Worm (Caenorhabditis elegans) whole organism, young adult: ENCODE data around the gene F49F1.4.

ENCODE experiments used
- B0019.2 ChIP-seq: fragments of 200-800 bp; sonication (Bioruptor generic); conservative IDR thresholded peaks from 2 replicates; pipeline ENCODE4 v1.3.6; 2022; ENCODE audit warnings: missing genetic modification reagents, missing genetic modification characterization, missing compliant biosample characterization
- C17E4.6 ChIP-seq: fragments of 200-800 bp; sonication (Bioruptor generic); IDR thresholded peaks from 2 replicates; pipeline ENCODE4 v1.3.6; 2022; ENCODE audit warnings: missing genetic modification reagents, missing genetic modification characterization, missing compliant biosample characterization
- F23B12.7 ChIP-seq: sonication (generic microtip); optimal IDR thresholded peaks from 2 replicates; lab custom pipeline; 2017; ENCODE audit warnings: missing genetic modification characterization, mild to moderate bottlenecking, missing compliant biosample characterization, antibody characterized with exemption, moderate library complexity; ENCODE audit not compliant: insufficient read depth
- F33H1.4 ChIP-seq: fragments of 200-800 bp; sonication (Bioruptor generic); IDR thresholded peaks from 2 replicates; pipeline ENCODE4 v1.3.6; 2022; ENCODE audit warnings: missing genetic modification reagents, missing genetic modification characterization, missing compliant biosample characterization
- F37B4.10 ChIP-seq: fragments of 200-800 bp; sonication (Bioruptor generic); IDR thresholded peaks from 2 replicates; pipeline ENCODE4 v1.3.6; 2022; ENCODE audit warnings: missing genetic modification characterization, missing compliant biosample characterization
- F49E8.2 ChIP-seq: sonication (generic microtip); optimal IDR thresholded peaks from 3 replicates; lab custom pipeline; 2017; ENCODE audit warnings: missing genetic modification characterization, mild to moderate bottlenecking, missing compliant biosample characterization, antibody characterized with exemption, moderate library complexity; ENCODE audit not compliant: insufficient read depth
- Y67H2A.10 ChIP-seq: fragments of 200-800 bp; sonication (Bioruptor generic); conservative IDR thresholded peaks from 2 replicates; pipeline ENCODE4 v1.3.6; 2022; ENCODE audit warnings: missing genetic modification reagents, missing genetic modification characterization, missing compliant biosample characterization
- Y79H2A.3 ChIP-seq: fragments of 200-800 bp; sonication (Bioruptor generic); conservative IDR thresholded peaks from 2 replicates; pipeline ENCODE4 v1.3.6; 2022; ENCODE audit warnings: missing genetic modification reagents, missing genetic modification characterization, missing compliant biosample characterization
- akir-1 ChIP-seq: fragments of 200-800 bp; sonication (Bioruptor generic); optimal IDR thresholded peaks from 2 replicates; lab custom pipeline; 2018; ENCODE audit warnings: mild to moderate bottlenecking, missing genetic modification characterization, moderate library complexity, missing compliant biosample characterization
- attf-6 ChIP-seq: fragments of 200-800 bp; sonication (Bioruptor generic); IDR thresholded peaks from 2 replicates; pipeline ENCODE4 v1.3.6; 2022; ENCODE audit warnings: missing genetic modification reagents, missing genetic modification characterization, missing compliant biosample characterization
- bed-1 ChIP-seq: fragments of 200-800 bp; sonication (Bioruptor generic); IDR thresholded peaks from 2 replicates; pipeline ENCODE4 v1.3.6; 2022; ENCODE audit warnings: missing genetic modification reagents, missing genetic modification characterization, missing compliant biosample characterization
- ceh-27 ChIP-seq: fragments of 200-800 bp; sonication (Bioruptor generic); optimal IDR thresholded peaks from 2 replicates; lab custom pipeline; 2018; ENCODE audit warnings: mild to moderate bottlenecking, missing genetic modification characterization, moderate library complexity, missing compliant biosample characterization
- ceh-58 ChIP-seq: fragments of 200-800 bp; sonication (Bioruptor generic); IDR thresholded peaks from 2 replicates; pipeline ENCODE4 v1.3.6; 2022; ENCODE audit warnings: missing genetic modification characterization, missing compliant biosample characterization
- dox-1 ChIP-seq: fragments of 200-800 bp; sonication (Bioruptor generic); IDR thresholded peaks from 2 replicates; pipeline ENCODE4 v1.3.6; 2022; ENCODE audit warnings: missing genetic modification reagents, missing genetic modification characterization, missing compliant biosample characterization
- dpff-1 ChIP-seq: sonication (generic microtip); optimal IDR thresholded peaks from 2 replicates; lab custom pipeline; 2017; ENCODE audit warnings: mild to moderate bottlenecking, missing genetic modification characterization, missing compliant biosample characterization
- hlh-26 ChIP-seq: fragments of 200-800 bp; sonication (Bioruptor generic); conservative IDR thresholded peaks from 2 replicates; pipeline ENCODE4 v1.3.6; 2022; ENCODE audit warnings: missing genetic modification reagents, missing genetic modification characterization, missing compliant biosample characterization
- hrde-1 ChIP-seq: sonication (generic microtip); optimal IDR thresholded peaks from 2 replicates; lab custom pipeline; 2016; ENCODE audit warnings: missing genetic modification characterization, mild to moderate bottlenecking, missing compliant biosample characterization, moderate library complexity, missing genotype, missing genetic modification reagents, borderline replicate concordance
- hsf-1 ChIP-seq: fragments of 200-800 bp; sonication (Bioruptor generic); IDR thresholded peaks from 2 replicates; pipeline ENCODE4 v1.3.6; 2022; ENCODE audit warnings: missing genetic modification reagents, missing genetic modification characterization, missing compliant biosample characterization
- let-526 ChIP-seq: fragments of 200-800 bp; sonication (Bioruptor generic); IDR thresholded peaks from 2 replicates; pipeline ENCODE4 v1.3.6; 2022; ENCODE audit warnings: missing genetic modification reagents, missing genetic modification characterization, missing compliant biosample characterization
- lin-26 ChIP-seq: fragments of 200-800 bp; sonication (Bioruptor generic); IDR thresholded peaks from 2 replicates; pipeline ENCODE4 v1.3.6; 2022; ENCODE audit warnings: missing genetic modification reagents, missing genetic modification characterization, missing compliant biosample characterization
- lin-35 ChIP-seq, 3 experiments: fragments of 150-350 bp in 2 of 3; sonication (generic microtip) in 1 of 3; optimal IDR thresholded peaks; 2 replicates each; lab custom pipeline; 2014 to 2018; ENCODE audit warnings: missing biosample characterization in 3 of 3, missing genetic modification characterization in 3 of 3, missing genetic modification reagents in 3 of 3
- lin-40 ChIP-seq: sonication (generic microtip); optimal IDR thresholded peaks from 2 replicates; lab custom pipeline; 2016; ENCODE audit warnings: missing genetic modification characterization, mild to moderate bottlenecking, missing compliant biosample characterization, missing genotype, missing genetic modification reagents
- lir-1 ChIP-seq: fragments of 200-800 bp; sonication (Bioruptor generic); conservative IDR thresholded peaks from 2 replicates; pipeline ENCODE4 v1.3.6; 2022; ENCODE audit warnings: missing genetic modification reagents, missing genetic modification characterization, missing compliant biosample characterization
- lsy-27 ChIP-seq: sonication (generic microtip); optimal IDR thresholded peaks from 2 replicates; lab custom pipeline; 2017; ENCODE audit warnings: missing genetic modification characterization, mild to moderate bottlenecking, missing compliant biosample characterization, antibody characterized with exemption, missing genotype, borderline replicate concordance; ENCODE audit not compliant: insufficient read depth
- madf-3 ChIP-seq: fragments of 200-800 bp; sonication (Bioruptor generic); IDR thresholded peaks from 2 replicates; pipeline ENCODE4 v1.3.6; 2022; ENCODE audit warnings: missing genetic modification reagents, missing genetic modification characterization, missing compliant biosample characterization
- madf-8 ChIP-seq: fragments of 200-800 bp; sonication (Bioruptor generic); conservative IDR thresholded peaks from 2 replicates; pipeline ENCODE4 v1.3.6; 2022; ENCODE audit warnings: missing genetic modification reagents, missing genetic modification characterization, missing compliant biosample characterization
- mes-4 ChIP-seq: sonication (generic microtip); optimal IDR thresholded peaks from 2 replicates; lab custom pipeline; 2016; ENCODE audit warnings: missing genotype, missing genetic modification characterization, missing compliant biosample characterization
- nfya-1 ChIP-seq: sonication (generic microtip); optimal IDR thresholded peaks from 2 replicates; lab custom pipeline; 2017; ENCODE audit warnings: antibody characterized with exemption, missing compliant biosample characterization, missing genetic modification characterization, borderline replicate concordance; ENCODE audit not compliant: insufficient read depth
- nhr-80 ChIP-seq: sonication (generic microtip); optimal IDR thresholded peaks from 2 replicates; lab custom pipeline; 2016; ENCODE audit warnings: missing genetic modification characterization, missing compliant biosample characterization
- rcor-1 ChIP-seq: fragments of 200-800 bp; sonication (Bioruptor generic); IDR thresholded peaks from 2 replicates; pipeline ENCODE4 v1.3.6; 2022; ENCODE audit warnings: missing genetic modification reagents, missing genetic modification characterization, missing compliant biosample characterization
- sea-2 ChIP-seq: fragments of 200-800 bp; sonication (Bioruptor generic); IDR thresholded peaks from 2 replicates; pipeline ENCODE4 v1.3.6; 2022; ENCODE audit warnings: missing genetic modification characterization, missing compliant biosample characterization
- unc-130 ChIP-seq: sonication (generic microtip); optimal IDR thresholded peaks from 2 replicates; lab custom pipeline; 2016; ENCODE audit warnings: missing genetic modification reagents, missing genetic modification characterization, missing compliant biosample characterization
- ztf-18 ChIP-seq: sonication (generic microtip); optimal IDR thresholded peaks from 2 replicates; lab custom pipeline; 2016; ENCODE audit warnings: missing genotype, mild to moderate bottlenecking, missing genetic modification characterization, missing compliant biosample characterization
- ztf-3 ChIP-seq: fragments of 200-800 bp; sonication (Bioruptor generic); optimal IDR thresholded peaks from 2 replicates; lab custom pipeline; 2018; ENCODE audit warnings: mild to moderate bottlenecking, missing genetic modification characterization, missing compliant biosample characterization

Gene F49F1.4

DNA sequence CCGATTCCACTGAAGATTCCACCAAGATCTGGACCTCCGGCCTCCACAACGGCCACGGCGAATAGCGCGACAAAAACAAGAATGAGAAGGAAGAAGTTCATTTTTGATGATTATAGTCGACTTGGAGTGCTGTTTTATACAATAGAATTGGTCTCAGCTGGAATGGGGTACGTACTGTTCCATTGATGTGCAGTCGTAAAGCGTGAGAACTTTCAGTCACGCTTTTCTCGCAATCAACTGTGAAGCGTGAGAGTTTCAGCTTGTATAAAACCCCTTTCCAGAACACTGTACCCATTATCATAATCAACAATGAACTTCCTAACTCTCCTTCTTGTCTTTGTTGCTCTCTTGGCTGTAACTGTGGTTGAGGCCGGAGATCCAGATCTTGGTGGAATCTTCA is at the start of gene F49F1.4, which contains the start of gene F49F1.2:
F49F1.4 (minus strand) TSS at position 101 of the 400 bp plus-strand sequence.
F49F1.2 (plus strand) TSS at position 310 of the 400 bp plus-strand sequence.
- no peak for TF ChIP-seq ceh-27 (GFP tag; lab: Kevin White, UChicago)
- no peak for TF ChIP-seq nhr-80 (tag; lab: Kevin White, UChicago)
- no peak for TF ChIP-seq rcor-1 (GFP tag; lab: Robert Waterston, UW)
- no peak for TF ChIP-seq unc-130 (GFP tag; lab: Kevin White, UChicago)
- no peak for TF ChIP-seq lir-1
- TF ChIP-seq, all 124 proteins: peak for 0

DNA sequence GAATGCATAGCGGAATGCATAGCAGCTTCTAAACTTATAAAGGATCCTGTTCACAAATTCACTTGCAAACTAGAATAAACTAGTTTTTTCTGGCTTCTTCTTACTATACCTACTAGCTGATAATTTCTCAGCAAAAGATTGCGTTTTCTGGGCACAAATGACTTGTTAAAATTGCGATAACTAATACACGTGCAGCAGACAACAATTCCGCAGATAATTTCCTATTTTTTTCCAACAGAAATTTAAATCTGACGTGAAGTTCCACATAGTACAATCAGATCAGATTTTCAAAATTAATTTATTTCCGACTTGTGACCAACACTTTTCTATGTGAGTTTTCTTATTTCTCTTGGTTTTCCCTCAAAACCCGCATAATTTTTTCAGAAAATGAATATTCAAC is 48.9 kb upstream of the F49F1.4 start, which contains the start of gene scrm-8:
scrm-8 (plus strand) TSS at position 301 of the 400 bp plus-strand sequence.
- TF ChIP-seq mes-4 (tag; lab: Kevin White, UChicago) (no peak), hrde-1 (tag; lab: Kevin White, UChicago) (no peak), madf-8 (GFP tag; lab: Robert Waterston, UW) (no peak), ztf-18 (no peak), let-526 (GFP tag; lab: Robert Waterston, UW) (no peak), lin-26 (GFP tag; lab: Robert Waterston, UW) (no peak), Y67H2A.10 (GFP tag; lab: Robert Waterston, UW) (no peak), sea-2 (GFP tag; lab: Robert Waterston, UW) (no peak), ceh-58 (no peak), F23B12.7 (tag; lab: Kevin White, UChicago) (no peak), F37B4.10 (GFP tag; lab: Robert Waterston, UW) (no peak), lin-40 (tag; lab: Kevin White, UChicago) (no peak), madf-3 (no peak), attf-6 (GFP tag; lab: Robert Waterston, UW) (no peak), F33H1.4 (GFP tag; lab: Robert Waterston, UW) (no peak), bed-1 (no peak), hlh-26 (GFP tag; lab: Robert Waterston, UW) (no peak), akir-1 (GFP tag; lab: Kevin White, UChicago) (no peak), nfya-1 (tag; lab: Kevin White, UChicago) (no peak), lin-35 (GFP tag; optimal IDR thresholded peaks at IDR 0.05; lab: Kevin White, UChicago) (no peak)

DNA sequence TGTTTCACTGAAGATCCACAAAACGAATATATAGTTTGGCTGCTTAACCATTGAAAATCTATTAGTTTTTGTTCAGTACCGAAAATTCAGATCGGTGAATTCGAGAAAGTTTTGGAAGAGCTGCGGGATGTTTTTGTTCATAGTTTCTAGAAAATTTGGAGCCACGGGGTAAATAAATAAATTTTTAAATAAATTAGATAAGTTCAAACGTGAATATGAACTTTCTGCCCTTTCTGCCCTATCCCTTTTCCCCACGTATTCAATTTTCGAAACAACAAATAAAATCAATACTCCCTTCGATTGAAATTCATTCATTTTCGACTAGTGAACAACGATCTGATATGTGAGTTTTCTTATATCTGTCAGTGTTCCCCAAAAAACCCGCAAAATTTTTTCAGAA is 46.6 kb upstream of the F49F1.4 start, which contains the start of gene scrm-5:
scrm-5 (plus strand) TSS at position 301 of the 400 bp plus-strand sequence.
- TF ChIP-seq Y79H2A.3 (GFP tag; lab: Robert Waterston, UW) = no peak
- TF ChIP-seq dox-1 = no peak
- no peak for TF ChIP-seq hsf-1 (GFP tag; lab: Robert Waterston, UW)
- TF ChIP-seq B0019.2 (GFP tag; lab: Robert Waterston, UW) = no peak
- TF ChIP-seq ztf-18 = no peak
- TF ChIP-seq lin-26 (GFP tag; lab: Robert Waterston, UW) = no peak
- TF ChIP-seq F49E8.2 (tag; lab: Kevin White, UChicago) = no peak
- TF ChIP-seq ztf-3 = no peak
- TF ChIP-seq ceh-27 (GFP tag; lab: Kevin White, UChicago) = no peak
- no peak for TF ChIP-seq C17E4.6 (GFP tag; lab: Robert Waterston, UW)
- no peak for TF ChIP-seq dpff-1 (tag; lab: Kevin White, UChicago)
- no peak for TF ChIP-seq lsy-27 (tag; lab: Kevin White, UChicago)
- TF ChIP-seq hlh-26 (GFP tag; lab: Robert Waterston, UW) = no peak
- no peak for TF ChIP-seq attf-6 (GFP tag; lab: Robert Waterston, UW)
- TF ChIP-seq, all 124 proteins: peak for 0
